Worm (Caenorhabditis elegans) whole organism, L4/young adult: Measurements from ENCODE around the gene rpt-1.

ENCODE experiments used
- W03F9.2 ChIP-seq: fragments of 150-350 bp; optimal IDR thresholded peaks from 2 replicates; lab custom pipeline; 2014; ENCODE audit warnings: missing biosample characterization, missing genetic modification characterization
- dao-5 ChIP-seq: sonication (generic microtip); optimal IDR thresholded peaks from 2 replicates; lab custom pipeline; 2016; ENCODE audit warnings: missing genotype, missing genetic modification characterization, moderate library complexity, missing compliant biosample characterization

DNA sequence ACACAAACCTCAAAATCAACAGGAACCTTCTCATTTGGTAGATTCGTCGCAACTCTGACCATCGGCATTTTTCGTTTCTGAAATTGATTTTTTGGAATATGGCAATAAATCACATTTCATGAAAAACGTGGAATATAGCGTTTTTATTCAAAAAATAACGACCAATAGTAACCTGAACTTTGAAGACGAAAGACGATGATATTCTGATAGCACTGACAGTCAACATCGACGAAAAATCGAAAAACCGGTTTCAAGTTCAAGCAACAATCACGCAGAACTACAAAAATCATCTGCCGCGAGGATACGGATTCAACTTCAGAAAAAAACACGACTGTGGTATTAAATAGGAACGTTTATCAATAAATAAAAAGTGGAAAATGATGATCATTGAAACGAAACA is 4.0 kb downstream of the rpt-1 start, which contains the start of gene mif-2:
- TF ChIP-seq dao-5 (tag; lab: Kevin White, UChicago) = no peak
- TF ChIP-seq W03F9.2 (tag; lab: Kevin White, UChicago) = no peak
